Worm (Caenorhabditis elegans): Measurements from ENCODE around the gene Y57G11C.20.

Y57G11C.20 gene

DNA sequence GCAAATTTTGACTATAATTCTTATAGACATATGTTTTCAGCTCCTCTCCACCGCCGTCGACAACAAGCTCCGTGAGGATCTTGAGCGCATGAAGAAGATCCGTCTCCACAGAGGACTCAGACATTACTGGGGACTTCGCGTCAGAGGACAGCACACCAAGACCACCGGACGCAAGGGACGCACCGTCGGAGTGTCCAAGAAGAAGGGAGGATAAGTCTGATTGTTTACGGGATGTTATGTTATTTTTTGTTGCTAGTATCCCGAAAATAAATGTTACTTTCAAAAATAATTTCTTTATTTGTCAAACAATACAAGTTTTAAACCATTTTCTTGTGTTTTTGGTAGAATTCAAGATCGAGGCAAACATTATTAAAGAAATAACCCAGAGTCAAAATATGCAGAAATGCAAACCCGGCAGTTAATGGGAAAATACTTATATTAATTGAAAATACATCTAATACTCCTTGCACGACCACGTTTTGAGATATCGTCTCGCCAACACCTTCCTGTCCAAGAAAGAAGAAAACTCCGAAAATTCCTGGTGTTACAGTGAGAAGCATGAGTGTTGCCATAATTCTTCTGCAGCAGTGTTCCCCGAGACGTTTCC lies 16.9 kb upstream of the Y57G11C.20 start:
- no peak for TF ChIP-seq sup-37 (GFP tag; optimal IDR thresholded peaks at IDR 0.05)
- no peak for TF ChIP-seq C34B4.2 (tag; optimal IDR thresholded peaks at IDR 0.05)
- no peak for TF ChIP-seq Y116A8C.19 (tag; optimal IDR thresholded peaks at IDR 0.05; ENCODE audit: borderline replicate concordance)
- TF ChIP-seq lin-15B (tag; optimal IDR thresholded peaks at IDR 0.05), result no peak
- no peak for TF ChIP-seq hlh-17 (GFP tag; optimal IDR thresholded peaks at IDR 0.05; ENCODE audit: borderline replicate concordance)
- no peak for TF ChIP-seq dsc-1 (tag; optimal IDR thresholded peaks at IDR 0.05)
- TF ChIP-seq nhr-85 (tag), result peak; percentile 31

DNA sequence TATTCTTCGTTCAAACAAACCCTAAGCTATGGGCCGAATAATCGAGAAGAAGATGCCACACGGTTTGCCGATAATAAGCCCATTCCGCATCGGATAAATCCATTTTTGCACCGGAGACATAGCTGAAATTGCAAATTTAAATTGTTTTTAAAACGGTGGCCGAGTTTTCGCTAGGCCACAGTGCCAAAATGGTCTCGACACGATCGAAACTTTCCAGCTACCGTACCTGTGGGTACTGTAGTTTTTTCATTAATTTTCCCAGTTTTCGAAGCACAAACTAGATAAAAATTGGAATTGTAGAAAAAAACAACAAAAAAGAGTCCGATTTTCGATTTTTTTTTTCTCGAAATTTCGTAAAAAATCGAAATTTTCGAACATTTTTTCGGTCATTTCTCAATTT lies 14.9 kb upstream of the Y57G11C.20 start:
- no peak for TF ChIP-seq ceh-90 (tag; optimal IDR thresholded peaks at IDR 0.05)
- no peak for TF ChIP-seq nhr-90 (tag; optimal IDR thresholded peaks at IDR 0.05; ENCODE audit: poor library complexity)
- no peak for TF ChIP-seq elt-3 (tag; optimal IDR thresholded peaks at IDR 0.05)
- no peak for TF ChIP-seq nhr-77 (tag; optimal IDR thresholded peaks at IDR 0.05)
- TF ChIP-seq nhr-11 (tag; optimal IDR thresholded peaks at IDR 0.05), result no peak
- TF ChIP-seq ceh-88 (GFP tag; IDR thresholded peaks at IDR 0.05), result no peak
- no peak for TF ChIP-seq sptf-1 (tag; optimal IDR thresholded peaks at IDR 0.05)
- no peak for TF ChIP-seq lin-13 (GFP tag; optimal IDR thresholded peaks at IDR 0.05)
- no peak for TF ChIP-seq nhr-71 (tag; optimal IDR thresholded peaks at IDR 0.05)
- no peak for TF ChIP-seq ama-1 (optimal IDR thresholded peaks at IDR 0.05)

DNA sequence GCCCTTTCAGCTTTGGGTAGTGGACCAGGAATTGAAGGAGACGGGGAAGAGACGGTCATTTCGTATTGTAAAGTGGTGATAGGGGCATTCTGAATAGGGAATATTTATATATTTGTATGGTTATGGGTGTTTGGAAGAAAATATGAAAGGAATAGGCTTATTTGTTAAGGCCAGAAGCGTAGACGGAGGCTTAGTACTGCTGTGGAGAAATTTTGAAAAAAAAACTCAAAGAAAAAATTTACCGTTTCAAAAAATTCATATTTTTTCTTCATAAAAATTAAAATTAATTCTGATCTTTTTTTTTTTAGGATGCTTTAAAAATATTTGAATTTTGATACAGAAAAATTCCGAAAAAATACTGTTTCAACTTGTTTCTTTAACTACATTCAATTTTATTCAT lies 14.1 kb upstream of the Y57G11C.20 start, which contains the start of gene hhat-2:
TSS of gene hhat-2 (minus strand) at position 101 of the 400 bp plus-strand sequence.
- TF ChIP-seq egl-13 (tag; optimal IDR thresholded peaks at IDR 0.05) (no peak), fos-1 (tag; optimal IDR thresholded peaks at IDR 0.05) (no peak), jun-1 (tag; optimal IDR thresholded peaks at IDR 0.05) (no peak), lin-14 (GFP tag; optimal IDR thresholded peaks at IDR 0.05) (no peak), swsn-7 (tag; optimal IDR thresholded peaks at IDR 0.05) (no peak), aly-2 (tag; optimal IDR thresholded peaks at IDR 0.05) (no peak), lsy-2 (tag; optimal IDR thresholded peaks at IDR 0.05) (no peak), nhr-90 (tag; optimal IDR thresholded peaks at IDR 0.05; ENCODE audit: poor library complexity) (no peak), C04F5.9 (tag; optimal IDR thresholded peaks at IDR 0.05) (no peak), efl-1 (optimal IDR thresholded peaks at IDR 0.05) (no peak), efl-1 (GFP tag; optimal IDR thresholded peaks at IDR 0.05 in 1 of 2) (no peak), blmp-1 (tag; optimal IDR thresholded peaks at IDR 0.05) (no peak), nhr-71 (tag; optimal IDR thresholded peaks at IDR 0.05) (no peak), nhr-76 (tag; optimal IDR thresholded peaks at IDR 0.05) (no peak), ceh-88 (GFP tag; IDR thresholded peaks at IDR 0.05) (no peak), sup-37 (GFP tag; optimal IDR thresholded peaks at IDR 0.05) (no peak), hlh-4 (tag; optimal IDR thresholded peaks at IDR 0.05) (no peak), egl-27 (tag; optimal IDR thresholded peaks at IDR 0.05) (no peak), hpl-2 (GFP tag; optimal IDR thresholded peaks at IDR 0.05) (no peak), ama-1 (optimal IDR thresholded peaks at IDR 0.05) (no peak), pax-3 (tag; optimal IDR thresholded peaks at IDR 0.05) (no peak)

DNA sequence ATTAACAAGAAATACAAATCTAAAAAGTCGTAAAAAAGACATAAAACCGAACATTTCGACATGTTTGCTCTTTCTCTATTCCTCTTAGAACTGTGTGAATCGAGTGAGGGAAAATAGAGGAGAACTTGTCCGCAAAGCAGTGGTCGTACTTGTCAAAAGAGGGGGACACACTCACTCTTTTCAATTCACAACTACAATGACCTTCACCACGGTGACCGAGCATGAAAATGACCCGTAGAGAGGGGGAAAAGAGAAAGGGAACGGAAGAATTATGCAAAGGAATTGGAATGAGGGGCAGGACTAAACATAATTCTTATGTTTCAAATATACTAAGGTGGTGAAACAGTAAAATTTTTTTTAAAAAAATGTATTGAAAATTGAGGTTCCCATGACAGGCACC lies 9.6 kb upstream of the Y57G11C.20 start:
- no peak for TF ChIP-seq jun-1 (tag; optimal IDR thresholded peaks at IDR 0.05)
- TF ChIP-seq mep-1 (tag; optimal IDR thresholded peaks at IDR 0.05), result peak; percentile 34
- peak; percentile 57 for TF ChIP-seq nhr-85 (tag)
- no peak for TF ChIP-seq zip-4 (GFP tag; optimal IDR thresholded peaks at IDR 0.05)
- TF ChIP-seq lin-13 (GFP tag; optimal IDR thresholded peaks at IDR 0.05), result no peak
- TF ChIP-seq blmp-1 (tag; optimal IDR thresholded peaks at IDR 0.05), result peak; percentile 65
- no peak for TF ChIP-seq nhr-11 (tag; optimal IDR thresholded peaks at IDR 0.05)
- TF ChIP-seq mab-9 (GFP tag; IDR thresholded peaks at IDR 0.05), result no peak
- TF ChIP-seq alr-1 (tag; optimal IDR thresholded peaks at IDR 0.05; ENCODE audit: borderline replicate concordance), result no peak
- no peak for TF ChIP-seq snu-23 (GFP tag; optimal IDR thresholded peaks at IDR 0.05)
- no peak for TF ChIP-seq lin-14 (GFP tag; optimal IDR thresholded peaks at IDR 0.05)
- no peak for TF ChIP-seq nhr-47 (tag; optimal IDR thresholded peaks at IDR 0.05)

Data from whole organism, L1 larva.